Fruit fly (Drosophila melanogaster): ENCODE results near the gene CG3078.

CG3078 gene

dm6 chrX:2208641-2209241, 50.9 kb downstream of the CG3078 start:
- TF ChIP-seq tai (GFP tag; optimal IDR thresholded peaks at IDR 0.05), result no peak
- no peak for TF ChIP-seq dmrt93B (GFP tag; optimal IDR thresholded peaks at IDR 0.05)
- no peak for TF ChIP-seq Dif (GFP tag; optimal IDR thresholded peaks at IDR 0.05; ENCODE audit: partially characterized antibody)
- TF ChIP-seq ey (GFP tag; optimal IDR thresholded peaks at IDR 0.05), result no peak
- TF ChIP-seq dl (GFP tag; optimal IDR thresholded peaks at IDR 0.05; ENCODE audit: insufficient read depth in 1 of 2, partially characterized antibody in 2 of 2), result no peak
- TF ChIP-seq sage (GFP tag; optimal IDR thresholded peaks at IDR 0.05), result no peak
- TF ChIP-seq br (GFP tag; optimal IDR thresholded peaks at IDR 0.05), result no peak
- TF ChIP-seq Abd-B (GFP tag; optimal IDR thresholded peaks at IDR 0.05), result no peak
- no peak for TF ChIP-seq Sp1 (GFP tag; optimal IDR thresholded peaks at IDR 0.05)
- TF ChIP-seq OdsH (GFP tag; optimal IDR thresholded peaks at IDR 0.05), result no peak
- no peak for TF ChIP-seq Hr83 (GFP tag; optimal IDR thresholded peaks at IDR 0.05; ENCODE audit: poor library complexity, severe bottlenecking)

All from whole organism, wandering third instar larva.